Worm (Caenorhabditis elegans) whole organism, young adult: ENCODE results near the gene best-20.

Source experiments
- F10E7.11 ChIP-seq: sonication (generic microtip); optimal IDR thresholded peaks from 2 replicates; lab custom pipeline; 2017; ENCODE audit warnings: mild to moderate bottlenecking, missing genetic modification characterization, moderate library complexity, missing compliant biosample characterization
- Y79H2A.3 ChIP-seq: fragments of 200-800 bp; sonication (Bioruptor generic); conservative IDR thresholded peaks from 2 replicates; pipeline ENCODE4 v1.3.6; 2022; ENCODE audit warnings: missing genetic modification reagents, missing genetic modification characterization, missing compliant biosample characterization
- attf-6 ChIP-seq: fragments of 200-800 bp; sonication (Bioruptor generic); IDR thresholded peaks from 2 replicates; pipeline ENCODE4 v1.3.6; 2022; ENCODE audit warnings: missing genetic modification reagents, missing genetic modification characterization, missing compliant biosample characterization
- bed-2 ChIP-seq: fragments of 200-800 bp; sonication (Bioruptor generic); IDR thresholded peaks from 2 replicates; pipeline ENCODE4 v1.3.6; 2022; ENCODE audit warnings: missing genetic modification reagents, missing genetic modification characterization, missing compliant biosample characterization
- dpl-1 ChIP-seq: fragments of 150-350 bp; optimal IDR thresholded peaks from 2 replicates; lab custom pipeline; 2014; ENCODE audit warnings: missing biosample characterization, missing genetic modification reagents, missing genetic modification characterization
- efl-1 ChIP-seq: fragments of 150-350 bp; optimal IDR thresholded peaks from 2 replicates; lab custom pipeline; 2014; ENCODE audit warnings: missing biosample characterization, missing genetic modification reagents, missing genetic modification characterization
- lin-54 ChIP-seq: fragments of 200-800 bp; sonication (Bioruptor generic); optimal IDR thresholded peaks from 2 replicates; lab custom pipeline; 2018; ENCODE audit warnings: mild to moderate bottlenecking, missing genetic modification characterization, missing compliant biosample characterization
- lir-1 ChIP-seq: fragments of 200-800 bp; sonication (Bioruptor generic); conservative IDR thresholded peaks from 2 replicates; pipeline ENCODE4 v1.3.6; 2022; ENCODE audit warnings: missing genetic modification reagents, missing genetic modification characterization, missing compliant biosample characterization
- pha-4 ChIP-seq: fragments of 150-350 bp; sonication (generic microtip); optimal IDR thresholded peaks from 2 replicates; lab custom pipeline; 2014; ENCODE audit warnings: missing biosample characterization, missing genetic modification reagents, missing genetic modification characterization
- ztf-28 ChIP-seq: fragments of 200-800 bp; sonication (Bioruptor generic); IDR thresholded peaks from 2 replicates; pipeline ENCODE4 v1.3.6; 2022; ENCODE audit warnings: missing genetic modification reagents, missing genetic modification characterization, missing compliant biosample characterization

DNA sequence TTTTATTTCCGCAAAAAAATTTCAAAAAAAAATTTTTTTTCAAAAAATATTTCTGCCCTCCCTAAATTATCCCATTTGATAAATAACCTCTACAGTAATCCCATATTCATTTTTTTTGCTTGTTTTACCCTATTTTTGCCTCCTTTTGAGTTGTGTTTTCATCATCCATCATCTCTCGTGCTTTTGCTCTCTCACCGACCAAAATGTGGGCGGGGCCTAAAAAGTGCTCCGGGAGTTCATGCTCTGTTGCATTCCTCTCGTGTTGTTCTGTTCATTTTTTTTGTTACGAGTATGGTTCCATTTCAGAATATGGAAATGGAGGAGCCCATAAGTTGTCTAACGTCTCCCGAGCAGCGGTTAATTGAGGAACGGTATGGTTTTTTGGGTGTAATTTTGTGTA, 46.8 kb upstream of the best-20 start, which contains the start of gene Y37E11AL.1:
- TF ChIP-seq efl-1 (no peak), attf-6 (GFP tag; lab: Robert Waterston, UW) (no peak), lir-1 (GFP tag; lab: Robert Waterston, UW) (no peak), Y79H2A.3 (GFP tag; lab: Robert Waterston, UW) (no peak), pha-4 (tag; lab: Kevin White, UChicago) (no peak), bed-2 (GFP tag; lab: Robert Waterston, UW) (no peak), ztf-28 (no peak), F10E7.11 (tag; lab: Kevin White, UChicago) (no peak), dpl-1 (GFP tag; lab: Kevin White, UChicago) (no peak), lin-54 (GFP tag; lab: Kevin White, UChicago) (no peak)
